Fruit fly (Drosophila melanogaster) whole organism, embryonic: ENCODE data around the gene Mst89B.
A peak's percentile ranks its signal among the peaks of the same experiment; 100 is the strongest.

ENCODE experiments used
- Abd-B ChIP-seq: fragments of 200-800 bp; sonication (Bioruptor generic); optimal IDR thresholded peaks from 2 replicates; lab custom pipeline; 2018; ENCODE audit warnings: missing biosample characterization, mild to moderate bottlenecking, missing genetic modification characterization, moderate library complexity
- Bdp1 ChIP-seq: fragments of 200-800 bp; sonication (Bioruptor generic); optimal IDR thresholded peaks from 3 replicates; lab custom pipeline; 2016; ENCODE audit warnings: missing biosample characterization, missing genetic modification characterization
- Bgb ChIP-seq: fragments of 200-800 bp; sonication (Bioruptor generic); IDR thresholded peaks from 2 replicates; pipeline ENCODE4 v1.3.6; 2022; ENCODE audit warnings: missing biosample characterization, missing genetic modification characterization; ENCODE audit not compliant: partially characterized antibody
- C15 ChIP-seq: fragments of 200-800 bp; sonication (Bioruptor generic); IDR thresholded peaks from 3 replicates; pipeline ENCODE4 v1.3.6; 2022; ENCODE audit warnings: missing biosample characterization, missing genetic modification characterization
- CG10267 ChIP-seq: fragments of 200-800 bp; sonication (Bioruptor generic); optimal IDR thresholded peaks from 2 replicates; lab custom pipeline; 2018; ENCODE audit warnings: missing biosample characterization, mild to moderate bottlenecking, missing genetic modification characterization, moderate library complexity
- CG10366 ChIP-seq: fragments of 200-800 bp; sonication (Bioruptor generic); IDR thresholded peaks from 2 replicates; pipeline ENCODE4 v1.3.6; 2022; ENCODE audit warnings: missing biosample characterization, missing genetic modification characterization
- CG10431 ChIP-seq: fragments of 200-800 bp; sonication (Bioruptor generic); optimal IDR thresholded peaks from 3 replicates; lab custom pipeline; 2018; ENCODE audit warnings: missing biosample characterization, mild to moderate bottlenecking, missing genetic modification characterization
- CG10543 ChIP-seq: fragments of 200-800 bp; sonication (Bioruptor generic); optimal IDR thresholded peaks from 3 replicates; lab custom pipeline; 2017; ENCODE audit warnings: missing biosample characterization, mild to moderate bottlenecking, missing genetic modification characterization, moderate library complexity
- CG11085 ChIP-seq: fragments of 200-800 bp; sonication (Bioruptor generic); IDR thresholded peaks from 2 replicates; pipeline ENCODE4 v1.3.6; 2022; ENCODE audit warnings: missing biosample characterization, missing genetic modification characterization
- CG11456 ChIP-seq: fragments of 200-800 bp; sonication (Bioruptor generic); IDR thresholded peaks from 3 replicates; pipeline ENCODE4 v1.3.6; 2022; ENCODE audit warnings: missing biosample characterization, missing genetic modification characterization
- CG11696 ChIP-seq: fragments of 200-800 bp; sonication (Bioruptor generic); IDR thresholded peaks from 2 replicates; pipeline ENCODE4 v1.3.6; 2022; ENCODE audit warnings: missing biosample characterization, missing genetic modification characterization
- CG12659 ChIP-seq: fragments of 200-800 bp; sonication (Bioruptor generic); optimal IDR thresholded peaks from 3 replicates; lab custom pipeline; 2017; ENCODE audit warnings: mild to moderate bottlenecking, missing biosample characterization, missing genetic modification reagents, missing genetic modification characterization
- CG12942 ChIP-seq: fragments of 200-800 bp; sonication (Bioruptor generic); optimal IDR thresholded peaks from 3 replicates; lab custom pipeline; 2016; ENCODE audit warnings: missing biosample characterization, missing genetic modification characterization
- CG14965 ChIP-seq: fragments of 200-800 bp; sonication (Bioruptor generic); optimal IDR thresholded peaks from 2 replicates; lab custom pipeline; 2016; ENCODE audit warnings: missing biosample characterization, missing genetic modification characterization, borderline replicate concordance
- CG1602 ChIP-seq: fragments of 200-800 bp; sonication (Bioruptor generic); optimal IDR thresholded peaks from 3 replicates; lab custom pipeline; 2016; ENCODE audit warnings: missing biosample characterization, missing genetic modification characterization
- CG17568 ChIP-seq: fragments of 200-800 bp; sonication (Bioruptor generic); optimal IDR thresholded peaks from 2 replicates; lab custom pipeline; 2018; ENCODE audit warnings: missing biosample characterization, mild to moderate bottlenecking, missing genetic modification characterization, moderate library complexity
- CG2129 ChIP-seq: fragments of 200-800 bp; sonication (Bioruptor generic); IDR thresholded peaks from 2 replicates; pipeline ENCODE4 v1.3.6; 2022; ENCODE audit warnings: missing biosample characterization, missing genetic modification characterization; ENCODE audit not compliant: partially characterized antibody
- CG31224 ChIP-seq: fragments of 200-800 bp; sonication (Bioruptor generic); IDR thresholded peaks from 2 replicates; pipeline ENCODE4 v1.3.6; 2022; ENCODE audit warnings: missing biosample characterization, missing genetic modification characterization
- CG4424 ChIP-seq: fragments of 200-800 bp; sonication (Bioruptor generic); optimal IDR thresholded peaks from 3 replicates; lab custom pipeline; 2016; ENCODE audit warnings: missing biosample characterization, missing genetic modification characterization
- CG7963 ChIP-seq: fragments of 200-800 bp; sonication (Bioruptor generic); IDR thresholded peaks from 3 replicates; pipeline ENCODE4 v1.3.6; 2022; ENCODE audit warnings: missing biosample characterization, missing genetic modification characterization; ENCODE audit not compliant: partially characterized antibody
- CG9609 ChIP-seq: fragments of 200-800 bp; sonication (Bioruptor generic); optimal IDR thresholded peaks from 3 replicates; lab custom pipeline; 2016; ENCODE audit warnings: missing biosample characterization, missing genetic modification characterization
- CG9932 ChIP-seq: fragments of 200-800 bp; sonication (Bioruptor generic); IDR thresholded peaks from 2 replicates; pipeline ENCODE4 v1.3.6; 2022; ENCODE audit warnings: missing biosample characterization, missing genetic modification characterization
- Dref ChIP-seq: fragments of 200-800 bp; sonication (Bioruptor generic); IDR thresholded peaks from 2 replicates; pipeline ENCODE4 v1.3.6; 2022; ENCODE audit warnings: missing biosample characterization, missing genetic modification characterization
- HLH3B ChIP-seq: fragments of 200-800 bp; sonication (Bioruptor generic); IDR thresholded peaks from 2 replicates; pipeline ENCODE4 v1.3.6; 2022; ENCODE audit warnings: missing biosample characterization, missing genetic modification characterization
- Hmx ChIP-seq: fragments of 200-800 bp; sonication (Bioruptor generic); optimal IDR thresholded peaks from 2 replicates; lab custom pipeline; 2016; ENCODE audit warnings: missing biosample characterization, missing genetic modification characterization
- MESR4 ChIP-seq: fragments of 200-800 bp; sonication (Bioruptor generic); optimal IDR thresholded peaks from 2 replicates; lab custom pipeline; 2018; ENCODE audit warnings: missing biosample characterization, mild to moderate bottlenecking, missing genetic modification characterization, moderate library complexity
- Mad ChIP-seq: fragments of 200-800 bp; sonication (Bioruptor generic); optimal IDR thresholded peaks from 2 replicates; lab custom pipeline; 2016; ENCODE audit warnings: missing biosample characterization, missing genetic modification characterization
- Myb ChIP-seq: fragments of 200-800 bp; sonication (Bioruptor generic); optimal IDR thresholded peaks from 2 replicates; lab custom pipeline; 2016; ENCODE audit warnings: missing biosample characterization, missing genetic modification characterization
- NC2β ChIP-seq: fragments of 200-800 bp; sonication (Bioruptor generic); optimal IDR thresholded peaks from 2 replicates; lab custom pipeline; 2016; ENCODE audit warnings: missing biosample characterization, missing genetic modification characterization
- NFAT ChIP-seq: fragments of 200-800 bp; sonication (Bioruptor generic); IDR thresholded peaks from 2 replicates; pipeline ENCODE4 v1.3.6; 2022; ENCODE audit warnings: missing biosample characterization, missing genetic modification characterization
- NfI ChIP-seq: fragments of 200-800 bp; sonication (Bioruptor generic); optimal IDR thresholded peaks from 3 replicates; lab custom pipeline; 2018; ENCODE audit warnings: missing biosample characterization, mild to moderate bottlenecking, missing genetic modification characterization, moderate library complexity
- Ravus ChIP-seq: fragments of 200-800 bp; sonication (Bioruptor generic); IDR thresholded peaks from 2 replicates; pipeline ENCODE4 v1.3.6; 2022; ENCODE audit warnings: missing biosample characterization, missing genetic modification characterization
- Ssrp ChIP-seq: fragments of 200-800 bp; sonication (Bioruptor generic); optimal IDR thresholded peaks from 2 replicates; lab custom pipeline; 2018; ENCODE audit warnings: missing biosample characterization, mild to moderate bottlenecking, missing genetic modification characterization, moderate library complexity
- abd-A ChIP-seq: fragments of 200-800 bp; sonication (Bioruptor generic); optimal IDR thresholded peaks from 3 replicates; lab custom pipeline; 2019; ENCODE audit warnings: missing biosample characterization, mild to moderate bottlenecking, missing genetic modification characterization, moderate library complexity
- bowl ChIP-seq: fragments of 200-800 bp; sonication (Bioruptor generic); IDR thresholded peaks from 2 replicates; pipeline ENCODE4 v1.3.6; 2022; ENCODE audit warnings: missing biosample characterization, missing genetic modification characterization
- cwo ChIP-seq: fragments of 200-800 bp; sonication (Bioruptor generic); optimal IDR thresholded peaks from 3 replicates; lab custom pipeline; 2017; ENCODE audit warnings: missing biosample characterization, missing genetic modification characterization, mild to moderate bottlenecking, moderate library complexity, missing genetic modification reagents
- dan ChIP-seq: fragments of 200-800 bp; sonication (Bioruptor generic); IDR thresholded peaks from 2 replicates; pipeline ENCODE4 v1.3.6; 2022; ENCODE audit warnings: missing biosample characterization, missing genetic modification characterization
- dm ChIP-seq: fragments of 200-800 bp; sonication (Bioruptor generic); optimal IDR thresholded peaks from 3 replicates; lab custom pipeline; 2016; ENCODE audit warnings: missing biosample characterization, missing genetic modification characterization
- gsb ChIP-seq: fragments of 200-800 bp; sonication (Bioruptor generic); IDR thresholded peaks from 2 replicates; pipeline ENCODE4 v1.3.6; 2022; ENCODE audit warnings: missing biosample characterization, missing genetic modification characterization
- hb ChIP-seq: fragments of 200-800 bp; sonication (Bioruptor generic); IDR thresholded peaks from 3 replicates; pipeline ENCODE4 v1.3.6; 2022; ENCODE audit warnings: missing biosample characterization, missing genetic modification characterization; ENCODE audit not compliant: partially characterized antibody
- nom ChIP-seq: fragments of 200-800 bp; sonication (Bioruptor generic); optimal IDR thresholded peaks from 2 replicates; lab custom pipeline; 2017; ENCODE audit warnings: missing biosample characterization, missing genetic modification characterization, mild to moderate bottlenecking, moderate library complexity, missing genetic modification reagents
- psq ChIP-seq: fragments of 200-800 bp; sonication (Bioruptor generic); optimal IDR thresholded peaks from 2 replicates; lab custom pipeline; 2017; ENCODE audit warnings: missing biosample characterization, missing genetic modification characterization
- pzg ChIP-seq: fragments of 200-800 bp; sonication (Bioruptor generic); optimal IDR thresholded peaks from 3 replicates; lab custom pipeline; 2018; ENCODE audit warnings: missing biosample characterization, mild to moderate bottlenecking, missing genetic modification characterization, moderate library complexity
- ranshi ChIP-seq: fragments of 200-800 bp; sonication (Bioruptor generic); IDR thresholded peaks from 2 replicates; pipeline ENCODE4 v1.3.6; 2022; ENCODE audit warnings: missing biosample characterization, missing genetic modification characterization
- run ChIP-seq: fragments of 200-800 bp; sonication (Bioruptor generic); optimal IDR thresholded peaks from 3 replicates; lab custom pipeline; 2018; ENCODE audit warnings: missing biosample characterization, mild to moderate bottlenecking, missing genetic modification characterization
- sd ChIP-seq: fragments of 200-800 bp; sonication (Bioruptor generic); optimal IDR thresholded peaks from 3 replicates; lab custom pipeline; 2018; ENCODE audit warnings: missing biosample characterization, mild to moderate bottlenecking, missing genetic modification characterization, moderate library complexity
- sr ChIP-seq: fragments of 200-800 bp; sonication (Bioruptor generic); IDR thresholded peaks from 3 replicates; pipeline ENCODE4 v1.3.6; 2022; ENCODE audit warnings: missing biosample characterization, missing genetic modification characterization
- stwl ChIP-seq: fragments of 200-800 bp; sonication (Bioruptor generic); optimal IDR thresholded peaks from 3 replicates; lab custom pipeline; 2018; ENCODE audit warnings: missing biosample characterization, mild to moderate bottlenecking, missing genetic modification characterization, moderate library complexity
- tap ChIP-seq: fragments of 200-800 bp; optimal IDR thresholded peaks from 3 replicates; lab custom pipeline; 2019; ENCODE audit warnings: missing biosample characterization, mild to moderate bottlenecking, missing genetic modification characterization, moderate library complexity

Gene Mst89B

DNA sequence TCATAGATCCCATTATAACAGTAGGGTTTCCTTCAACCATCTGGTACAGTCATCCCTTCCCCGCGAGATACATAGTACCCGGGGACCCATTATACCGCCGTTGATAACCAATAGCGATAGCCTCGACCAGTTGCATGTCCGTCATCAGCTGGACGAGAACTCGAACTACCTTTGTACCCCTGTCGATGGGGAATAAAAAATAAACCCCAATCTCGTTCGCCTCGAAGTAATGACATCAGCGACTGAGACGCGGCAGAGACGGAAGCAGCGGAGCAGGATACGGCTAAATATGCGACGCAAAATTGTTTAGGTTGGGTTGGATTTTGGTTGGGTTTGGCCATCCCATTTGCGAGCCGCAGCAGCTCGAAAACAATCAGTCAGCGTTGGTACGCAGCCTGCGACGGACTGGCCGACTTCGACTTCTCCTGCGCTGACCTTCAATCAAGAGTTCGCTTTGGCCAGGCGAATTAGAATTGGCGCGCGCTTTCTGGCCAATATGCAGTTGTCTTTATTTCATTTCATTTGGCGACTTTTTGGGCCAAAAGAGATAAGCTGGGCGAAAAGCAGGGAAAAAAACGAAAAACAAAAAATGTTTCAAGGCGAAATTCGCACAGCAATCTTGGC, 26.2 kb upstream of the Mst89B start (continued):
- TF ChIP-seq C15 (GFP tag; lab: Robert Waterston, UW) = no peak
- no peak for TF ChIP-seq Dref (GFP tag; lab: Robert Waterston, UW)
- no peak for TF ChIP-seq run (tag; lab: Kevin White, UChicago)
- TF ChIP-seq dan (GFP tag; lab: Robert Waterston, UW) = no peak
- TF ChIP-seq CG10267 = no peak
- TF ChIP-seq CG12659 (GFP tag; lab: Kevin White, UChicago) = no peak
- TF ChIP-seq MESR4 = no peak
- TF ChIP-seq HLH3B (GFP tag; lab: Robert Waterston, UW) = no peak
- TF ChIP-seq CG7963 = no peak
- no peak for TF ChIP-seq dm (GFP tag; lab: Kevin White, UChicago)
- TF ChIP-seq CG11085 (GFP tag; lab: Robert Waterston, UW) = no peak
- TF ChIP-seq Abd-B (GFP tag; lab: Kevin White, UChicago) = no peak
- no peak for TF ChIP-seq sd (tag; lab: Kevin White, UChicago)
- TF ChIP-seq Bdp1 (GFP tag; lab: Kevin White, UChicago) = peak; percentile 10
- TF ChIP-seq CG9932 = no peak
- peak; percentile 29 for TF ChIP-seq Ssrp (tag; lab: Kevin White, UChicago)
- TF ChIP-seq Mad (GFP tag; lab: Kevin White, UChicago) = no peak
- no peak for TF ChIP-seq hb
- no peak for TF ChIP-seq CG1602 (GFP tag; lab: Kevin White, UChicago)
- TF ChIP-seq CG31224 (GFP tag; lab: Robert Waterston, UW) = no peak

DNA sequence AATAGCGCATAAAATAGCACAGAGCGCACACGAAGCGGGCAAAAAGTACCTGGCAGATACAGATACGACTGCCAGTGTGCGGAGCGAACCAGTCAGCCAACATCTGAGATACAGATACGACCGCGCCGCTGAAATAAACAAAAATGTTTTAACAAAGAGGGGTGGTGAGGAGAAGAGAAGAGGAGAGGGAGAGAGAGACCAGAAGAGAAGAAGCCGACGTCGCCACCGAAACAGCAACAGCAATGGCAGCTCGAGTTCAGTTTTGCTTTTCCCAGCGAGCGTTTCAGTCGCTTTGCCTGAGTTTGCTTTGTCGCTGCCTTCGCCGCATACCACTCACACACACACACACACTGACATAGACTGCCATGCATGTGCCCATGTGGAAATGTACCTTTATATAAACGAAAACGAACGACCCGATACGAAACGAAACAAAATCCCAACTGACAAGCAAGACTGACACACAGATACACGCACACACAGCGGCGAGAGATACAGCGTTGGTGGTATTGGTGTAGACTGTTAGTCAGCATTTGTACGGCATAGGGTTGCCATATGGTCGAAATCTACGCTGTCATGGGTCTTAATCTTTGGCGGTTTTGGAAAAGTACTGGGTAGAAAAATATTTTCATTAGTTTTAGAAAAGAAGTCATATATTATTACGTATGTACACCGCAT, 25.6 kb upstream of the Mst89B start:
- TF ChIP-seq CG2129 (no peak), NfI (peak; percentile 49), CG12659 (GFP tag; lab: Kevin White, UChicago) (peak; percentile 29), C15 (GFP tag; lab: Robert Waterston, UW) (no peak), CG10543 (GFP tag; lab: Kevin White, UChicago) (peak; percentile 99), cwo (GFP tag; lab: Kevin White, UChicago) (peak; percentile 83), CG17568 (GFP tag; lab: Kevin White, UChicago) (peak; percentile 50), Myb (GFP tag; lab: Kevin White, UChicago) (no peak), sr (GFP tag; lab: Robert Waterston, UW) (no peak), stwl (tag; lab: Kevin White, UChicago) (peak; percentile 63), gsb (GFP tag; lab: Robert Waterston, UW) (no peak), NC2β (GFP tag; lab: Kevin White, UChicago) (no peak), CG12942 (GFP tag; lab: Kevin White, UChicago) (no peak), nom (GFP tag; lab: Kevin White, UChicago) (peak; percentile 61), tap (no peak), bowl (no peak), ranshi (no peak), CG4424 (no peak), CG10366 (GFP tag; lab: Robert Waterston, UW) (no peak), CG11696 (GFP tag; lab: Robert Waterston, UW) (no peak), CG11456 (no peak), CG9609 (GFP tag; lab: Kevin White, UChicago) (peak; percentile 32), CG10431 (no peak), NFAT (GFP tag; lab: Robert Waterston, UW) (no peak), Dref (GFP tag; lab: Robert Waterston, UW) (no peak), pzg (peak; percentile 31), Bgb (GFP tag; lab: Robert Waterston, UW) (no peak), psq (GFP tag; lab: Kevin White, UChicago) (peak; percentile 89), abd-A (tag; lab: Kevin White, UChicago) (peak; percentile 96), CG14965 (GFP tag; lab: Kevin White, UChicago) (no peak), Hmx (GFP tag; lab: Kevin White, UChicago) (no peak), Ravus (GFP tag; lab: Robert Waterston, UW) (no peak)
